Fruit fly (Drosophila melanogaster) whole organism, embryonic: ENCODE measurements around the gene hyd.

ENCODE experiments used
- CG10267 ChIP-seq: fragments of 200-800 bp; sonication (Bioruptor generic); optimal IDR thresholded peaks from 2 replicates; lab custom pipeline; 2018; ENCODE audit warnings: missing biosample characterization, mild to moderate bottlenecking, missing genetic modification characterization, moderate library complexity
- CG11093 ChIP-seq: fragments of 200-800 bp; sonication (Bioruptor generic); IDR thresholded peaks from 3 replicates; pipeline ENCODE4 v1.3.6; 2022; ENCODE audit warnings: missing biosample characterization, missing genetic modification characterization
- CG11560 ChIP-seq: fragments of 200-800 bp; sonication (Bioruptor generic); IDR thresholded peaks from 3 replicates; pipeline ENCODE4 v1.3.6; 2022; ENCODE audit warnings: missing biosample characterization, missing genetic modification characterization
- CG14014 ChIP-seq: fragments of 200-800 bp; sonication (Bioruptor generic); IDR thresholded peaks from 2 replicates; pipeline ENCODE4 v1.3.6; 2022; ENCODE audit warnings: missing biosample characterization, missing genetic modification characterization
- CG18619 ChIP-seq: fragments of 200-800 bp; sonication (Bioruptor generic); optimal IDR thresholded peaks from 3 replicates; lab custom pipeline; 2017; ENCODE audit warnings: missing biosample characterization, mild to moderate bottlenecking, missing genetic modification characterization
- CG31224 ChIP-seq: fragments of 200-800 bp; sonication (Bioruptor generic); IDR thresholded peaks from 2 replicates; pipeline ENCODE4 v1.3.6; 2022; ENCODE audit warnings: missing biosample characterization, missing genetic modification characterization
- CG31365 ChIP-seq: fragments of 200-800 bp; sonication (Bioruptor generic); optimal IDR thresholded peaks from 2 replicates; lab custom pipeline; 2018; ENCODE audit warnings: missing biosample characterization, mild to moderate bottlenecking, missing genetic modification characterization
- CG32532 ChIP-seq: fragments of 200-800 bp; sonication (Bioruptor generic); IDR thresholded peaks from 2 replicates; pipeline ENCODE4 v1.3.6; 2022; ENCODE audit warnings: missing biosample characterization, missing genetic modification characterization
- CG32767 ChIP-seq: fragments of 200-800 bp; sonication (Bioruptor generic); IDR thresholded peaks from 2 replicates; pipeline ENCODE4 v1.3.6; 2022; ENCODE audit warnings: missing biosample characterization, missing genetic modification characterization
- CG3847 ChIP-seq: fragments of 200-800 bp; sonication (Bioruptor generic); IDR thresholded peaks from 2 replicates; pipeline ENCODE4 v1.3.6; 2022; ENCODE audit warnings: missing biosample characterization, missing genetic modification characterization
- CG4820 ChIP-seq: fragments of 200-800 bp; sonication (Bioruptor generic); optimal IDR thresholded peaks from 3 replicates; lab custom pipeline; 2016; ENCODE audit warnings: missing biosample characterization, missing genetic modification characterization
- CG6689 ChIP-seq: fragments of 200-800 bp; sonication (Bioruptor generic); IDR thresholded peaks from 2 replicates; pipeline ENCODE4 v1.3.6; 2022; ENCODE audit warnings: missing biosample characterization, missing genetic modification characterization
- CG7271 ChIP-seq: fragments of 200-800 bp; sonication (Bioruptor generic); optimal IDR thresholded peaks from 2 replicates; lab custom pipeline; 2018; ENCODE audit warnings: missing biosample characterization, mild to moderate bottlenecking, missing genetic modification characterization, moderate library complexity
- CG7372 ChIP-seq: fragments of 200-800 bp; sonication (Bioruptor generic); IDR thresholded peaks from 2 replicates; pipeline ENCODE4 v1.3.6; 2022; ENCODE audit warnings: missing biosample characterization, missing genetic modification characterization
- CG9817 ChIP-seq: fragments of 200-800 bp; sonication (Bioruptor generic); optimal IDR thresholded peaks from 2 replicates; lab custom pipeline; 2018; ENCODE audit warnings: missing biosample characterization, mild to moderate bottlenecking, missing genetic modification characterization, moderate library complexity
- Deaf1 ChIP-seq: fragments of 200-800 bp; optimal IDR thresholded peaks from 3 replicates; lab custom pipeline; 2019; ENCODE audit warnings: missing biosample characterization, mild to moderate bottlenecking, missing genetic modification characterization, moderate library complexity
- Dref ChIP-seq: fragments of 200-800 bp; sonication (Bioruptor generic); IDR thresholded peaks from 2 replicates; pipeline ENCODE4 v1.3.6; 2022; ENCODE audit warnings: missing biosample characterization, missing genetic modification characterization
- E2f1 ChIP-seq: fragments of 200-800 bp; sonication (Bioruptor generic); IDR thresholded peaks from 2 replicates; pipeline ENCODE4 v1.3.6; 2022; ENCODE audit warnings: missing biosample characterization, missing genetic modification characterization
- Fer2 ChIP-seq: fragments of 200-800 bp; sonication (Bioruptor generic); optimal IDR thresholded peaks from 2 replicates; lab custom pipeline; 2018; ENCODE audit warnings: missing biosample characterization, mild to moderate bottlenecking, missing genetic modification characterization, moderate library complexity
- H2.0 ChIP-seq: fragments of 200-800 bp; sonication (Bioruptor generic); IDR thresholded peaks from 2 replicates; pipeline ENCODE4 v1.3.6; 2022; ENCODE audit warnings: missing biosample characterization, missing genetic modification characterization
- HHEX ChIP-seq: fragments of 200-800 bp; sonication (Bioruptor generic); optimal IDR thresholded peaks from 3 replicates; lab custom pipeline; 2017; ENCODE audit warnings: missing biosample characterization, mild to moderate bottlenecking, missing genetic modification characterization, missing genetic modification reagents
- Hr51 ChIP-seq, 2 experiments: fragments of 200-800 bp; sonication (Bioruptor generic); optimal IDR thresholded peaks; 2 replicates in 1 of 2; 3 replicates in 1 of 2; lab custom pipeline; 2016 to 2018; ENCODE audit warnings: missing biosample characterization in 2 of 2, missing genetic modification characterization in 2 of 2, mild to moderate bottlenecking in 1 of 2, moderate library complexity in 1 of 2
- Jarid2 ChIP-seq: fragments of 200-800 bp; sonication (Bioruptor generic); optimal IDR thresholded peaks from 3 replicates; lab custom pipeline; 2017; ENCODE audit warnings: mild to moderate bottlenecking, missing biosample characterization, missing genetic modification reagents, missing genetic modification characterization
- Oaz ChIP-seq: fragments of 200-800 bp; sonication (Bioruptor generic); IDR thresholded peaks from 2 replicates; pipeline ENCODE4 v1.3.6; 2022; ENCODE audit warnings: missing biosample characterization, missing genetic modification characterization
- Opbp ChIP-seq: fragments of 200-800 bp; sonication (Bioruptor generic); IDR thresholded peaks from 3 replicates; pipeline ENCODE4 v1.3.6; 2022; ENCODE audit warnings: missing biosample characterization, missing genetic modification characterization; ENCODE audit not compliant: partially characterized antibody
- Sin3A ChIP-seq: fragments of >200 bp; optimal IDR thresholded peaks from 2 replicates; lab custom pipeline; 2018
- Six4 ChIP-seq: fragments of 200-800 bp; sonication (Bioruptor generic); optimal IDR thresholded peaks from 2 replicates; lab custom pipeline; 2016; ENCODE audit warnings: missing biosample characterization, missing genetic modification characterization
- Spps ChIP-seq: fragments of 200-800 bp; sonication (Bioruptor generic); optimal IDR thresholded peaks from 2 replicates; lab custom pipeline; 2018; ENCODE audit warnings: missing biosample characterization, mild to moderate bottlenecking, missing genetic modification characterization
- Stat92E ChIP-seq, 3 experiments: fragments of >200 bp in 2 of 3; fragments of 200-800 bp in 1 of 3; sonication (Bioruptor generic) in 1 of 3; optimal IDR thresholded peaks; 2 replicates each; lab custom pipeline; 2017 to 2019; ENCODE audit warnings: missing biosample characterization in 3 of 3, missing genetic modification characterization in 3 of 3, mild to moderate bottlenecking in 1 of 3, moderate library complexity in 1 of 3
- amos ChIP-seq: fragments of 200-800 bp; sonication (Bioruptor generic); IDR thresholded peaks from 2 replicates; pipeline ENCODE4 v1.3.6; 2022; ENCODE audit warnings: missing biosample characterization, missing genetic modification characterization; ENCODE audit not compliant: partially characterized antibody
- aop ChIP-seq: fragments of 200-800 bp; sonication (Bioruptor generic); IDR thresholded peaks from 2 replicates; pipeline ENCODE4 v1.3.6; 2022; ENCODE audit warnings: missing biosample characterization, missing genetic modification characterization
- caup ChIP-seq: fragments of 200-800 bp; sonication (Bioruptor generic); optimal IDR thresholded peaks from 3 replicates; lab custom pipeline; 2017; ENCODE audit warnings: missing biosample characterization, mild to moderate bottlenecking, missing genetic modification characterization, moderate library complexity; ENCODE audit not compliant: severe bottlenecking
- cg ChIP-seq: fragments of 200-800 bp; sonication (Bioruptor generic); optimal IDR thresholded peaks from 3 replicates; lab custom pipeline; 2019; ENCODE audit warnings: missing biosample characterization, mild to moderate bottlenecking, missing genetic modification characterization, moderate library complexity
- chm ChIP-seq: fragments of 200-800 bp; sonication (Bioruptor generic); IDR thresholded peaks from 2 replicates; pipeline ENCODE4 v1.3.6; 2022; ENCODE audit warnings: missing biosample characterization, missing genetic modification characterization
- dysf ChIP-seq: fragments of 200-800 bp; sonication (Bioruptor generic); IDR thresholded peaks from 3 replicates; pipeline ENCODE4 v1.3.6; 2022; ENCODE audit warnings: missing biosample characterization, missing genetic modification characterization
- ems ChIP-seq: fragments of 200-800 bp; sonication (Bioruptor generic); optimal IDR thresholded peaks from 3 replicates; lab custom pipeline; 2016; ENCODE audit warnings: missing biosample characterization, missing genetic modification characterization
- fd102C ChIP-seq: fragments of 200-800 bp; sonication (Bioruptor generic); optimal IDR thresholded peaks from 2 replicates; lab custom pipeline; 2018; ENCODE audit warnings: missing biosample characterization, mild to moderate bottlenecking, missing genetic modification characterization, moderate library complexity
- her ChIP-seq: fragments of 200-800 bp; sonication (Bioruptor generic); optimal IDR thresholded peaks from 2 replicates; lab custom pipeline; 2016; ENCODE audit warnings: missing biosample characterization, missing genetic modification characterization
- jumu ChIP-seq: fragments of 200-800 bp; sonication (Bioruptor generic); optimal IDR thresholded peaks from 3 replicates; lab custom pipeline; 2016; ENCODE audit warnings: missing biosample characterization, missing genetic modification characterization
- kay ChIP-seq: fragments of 200-800 bp; sonication (Bioruptor generic); optimal IDR thresholded peaks from 2 replicates; lab custom pipeline; 2016; ENCODE audit warnings: missing biosample characterization, missing genetic modification characterization
- nom ChIP-seq: fragments of 200-800 bp; sonication (Bioruptor generic); optimal IDR thresholded peaks from 2 replicates; lab custom pipeline; 2017; ENCODE audit warnings: missing biosample characterization, missing genetic modification characterization, mild to moderate bottlenecking, moderate library complexity, missing genetic modification reagents
- onecut ChIP-seq: fragments of 200-800 bp; sonication (Bioruptor generic); IDR thresholded peaks from 2 replicates; pipeline ENCODE4 v1.3.6; 2022; ENCODE audit warnings: missing biosample characterization, missing genetic modification characterization
- peb ChIP-seq: fragments of 200-800 bp; sonication (Bioruptor generic); IDR thresholded peaks from 2 replicates; pipeline ENCODE4 v1.3.6; 2022; ENCODE audit warnings: missing biosample characterization, missing genetic modification characterization
- pnt ChIP-seq: fragments of 200-800 bp; sonication (Bioruptor generic); optimal IDR thresholded peaks from 3 replicates; lab custom pipeline; 2016; ENCODE audit warnings: missing biosample characterization, missing genetic modification characterization
- run ChIP-seq: fragments of 200-800 bp; sonication (Bioruptor generic); optimal IDR thresholded peaks from 3 replicates; lab custom pipeline; 2018; ENCODE audit warnings: missing biosample characterization, mild to moderate bottlenecking, missing genetic modification characterization
- sens ChIP-seq: fragments of 200-800 bp; sonication (Bioruptor generic); peaks from one replicate; lab custom pipeline; 2016; ENCODE audit warnings: missing biosample characterization, missing genetic modification characterization
- sisA ChIP-seq: fragments of 200-800 bp; sonication (Bioruptor generic); IDR thresholded peaks from 2 replicates; pipeline ENCODE4 v1.3.6; 2022; ENCODE audit warnings: missing biosample characterization, missing genetic modification characterization
- sqz ChIP-seq: fragments of 200-800 bp; sonication (Bioruptor generic); optimal IDR thresholded peaks from 3 replicates; lab custom pipeline; 2018; ENCODE audit warnings: missing biosample characterization, mild to moderate bottlenecking, missing genetic modification characterization
- tna ChIP-seq: fragments of 200-800 bp; sonication (Bioruptor generic); IDR thresholded peaks from 2 replicates; pipeline ENCODE4 v1.3.6; 2022; ENCODE audit warnings: missing biosample characterization, missing genetic modification characterization; ENCODE audit not compliant: partially characterized antibody
- unc-4 ChIP-seq: fragments of 200-800 bp; sonication (Bioruptor generic); IDR thresholded peaks from 2 replicates; pipeline ENCODE4 v1.3.6; 2022; ENCODE audit warnings: missing biosample characterization, missing genetic modification characterization; ENCODE audit not compliant: partially characterized antibody
- wor ChIP-seq: fragments of 200-800 bp; sonication (Bioruptor generic); IDR thresholded peaks from 2 replicates; pipeline ENCODE4 v1.3.6; 2022; ENCODE audit warnings: missing biosample characterization, missing genetic modification characterization

The hyd gene

DNA sequence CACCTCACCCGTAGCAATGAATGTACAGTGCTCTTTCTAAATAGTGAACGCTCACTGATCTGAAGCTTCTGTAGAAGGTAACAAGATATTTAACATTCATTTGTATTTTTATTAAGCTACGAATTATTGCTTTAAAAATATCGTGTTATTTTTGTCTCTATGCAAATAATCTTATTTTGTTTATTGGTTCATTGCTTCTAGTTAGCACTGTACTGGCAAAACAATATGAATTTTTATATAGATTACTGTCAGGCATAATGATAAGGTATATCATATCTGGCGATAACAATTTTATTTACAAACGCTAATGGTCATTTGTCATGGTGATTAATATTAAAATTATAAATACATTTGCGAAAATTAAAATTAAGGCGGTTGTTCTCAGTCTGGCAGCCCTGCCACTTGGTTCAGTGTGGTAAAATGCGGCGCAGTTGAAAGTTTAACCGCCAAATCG lies 46.1 kb upstream of the hyd start, which contains the start of gene CG9471 (continued):
- TF ChIP-seq Deaf1 (tag; lab: Kevin White, UChicago) (peak; percentile 73), CG4820 (peak; percentile 89), unc-4 (GFP tag; lab: Robert Waterston, UW) (no peak), dysf (GFP tag; lab: Robert Waterston, UW) (peak; percentile 94), nom (peak; percentile 86), CG11093 (GFP tag; lab: Robert Waterston, UW) (peak; percentile 88), Jarid2 (GFP tag; lab: Kevin White, UChicago) (peak; percentile 62), CG31224 (GFP tag; lab: Robert Waterston, UW) (peak; percentile 83), amos (GFP tag; lab: Robert Waterston, UW) (no peak), Stat92E (GFP tag; optimal IDR thresholded peaks at IDR 0.05; lab: Kevin White, UChicago) (peak in 1 of 3 experiments; percentile 71), chm (GFP tag; lab: Robert Waterston, UW) (peak; percentile 93), ems (GFP tag; lab: Kevin White, UChicago) (peak; percentile 85), CG3847 (GFP tag; lab: Robert Waterston, UW) (peak; percentile 89), Six4 (peak; percentile 88), peb (peak; percentile 88), CG31365 (tag; lab: Kevin White, UChicago) (peak; percentile 47), fd102C (GFP tag; lab: Kevin White, UChicago) (peak; percentile 57), E2f1 (GFP tag; lab: Robert Waterston, UW) (peak; percentile 91), aop (GFP tag; lab: Robert Waterston, UW) (peak; percentile 80), Hr51 (GFP tag; optimal IDR thresholded peaks at IDR 0.05; lab: Kevin White, UChicago) (peak; percentile 75 to 92), CG32767 (GFP tag; lab: Robert Waterston, UW) (peak; percentile 88; the same call in 1 of the 2 replicates), jumu (GFP tag; lab: Kevin White, UChicago) (peak; percentile 86), CG32532 (peak; percentile 94), Opbp (GFP tag; lab: Robert Waterston, UW) (no peak), onecut (GFP tag; lab: Robert Waterston, UW) (peak; percentile 80), Sin3A (lab: Kevin White, UChicago) (no peak), HHEX (GFP tag; lab: Kevin White, UChicago) (peak; percentile 93), cg (GFP tag; lab: Kevin White, UChicago) (no peak), sisA (peak; percentile 93), Fer2 (tag; lab: Kevin White, UChicago) (peak; percentile 85), Oaz (peak; percentile 80), CG7372 (GFP tag; lab: Robert Waterston, UW) (peak; percentile 92), CG18619 (GFP tag; lab: Kevin White, UChicago) (peak; percentile 84), sens (peak; percentile 98), sqz (GFP tag; lab: Kevin White, UChicago) (peak; percentile 80), CG6689 (peak; percentile 94), kay (GFP tag; lab: Kevin White, UChicago) (peak; percentile 80), Spps (tag; lab: Kevin White, UChicago) (peak; percentile 83), CG9817 (tag; lab: Kevin White, UChicago) (peak; percentile 92), CG10267 (peak; percentile 89), her (GFP tag; lab: Kevin White, UChicago) (peak; percentile 81), pnt (GFP tag; lab: Kevin White, UChicago) (peak; percentile 89), CG7271 (tag; lab: Kevin White, UChicago) (peak; percentile 73), H2.0 (GFP tag; lab: Robert Waterston, UW) (peak; percentile 93), Dref (GFP tag; lab: Robert Waterston, UW) (0 out of 2 replicates have a peak, but pooled peaks have one; percentile 27), wor (peak; percentile 83), tna (GFP tag; lab: Robert Waterston, UW) (no peak), CG11560 (tag; lab: Robert Waterston, UW) (peak; percentile 66; the same call in 2 of the 3 replicates), caup (peak; percentile 87), CG14014 (GFP tag; lab: Robert Waterston, UW) (peak; percentile 93), run (peak; percentile 75)
